Fruit fly (Drosophila melanogaster): ENCODE measurements around the gene Arpc4.

dm6 chr2L:6077632-6078031 lies 47.3 kb upstream of the Arpc4 start:
- TF ChIP-seq usp (GFP tag; optimal IDR thresholded peaks at IDR 0.05): no peak
- no peak for TF ChIP-seq pan (optimal IDR thresholded peaks at IDR 0.05)

All from whole organism.